Worm (Caenorhabditis elegans) whole organism, late embryonic: ENCODE data around the gene col-177.

Experiments used
- C08G9.2 ChIP-seq: sonication (generic microtip); optimal IDR thresholded peaks from 2 replicates; lab custom pipeline; 2016; ENCODE audit warnings: mild to moderate bottlenecking, missing genetic modification characterization, moderate library complexity, missing compliant biosample characterization
- F13H6.1 ChIP-seq: sonication (generic microtip); optimal IDR thresholded peaks from 2 replicates; lab custom pipeline; 2016; ENCODE audit warnings: missing genetic modification characterization, missing compliant biosample characterization
- K02D7.2 ChIP-seq: sonication (generic microtip); optimal IDR thresholded peaks from 2 replicates; lab custom pipeline; 2017; ENCODE audit warnings: mild to moderate bottlenecking, missing genetic modification characterization, missing compliant biosample characterization
- Y22D7AL.16 ChIP-seq: sonication (generic microtip); optimal IDR thresholded peaks from 2 replicates; lab custom pipeline; 2016; ENCODE audit warnings: missing genetic modification characterization, missing compliant biosample characterization
- ama-1 ChIP-seq: fragments of 150-350 bp; optimal IDR thresholded peaks from 2 replicates; lab custom pipeline; 2014
- ceh-18 ChIP-seq: sonication (generic microtip); optimal IDR thresholded peaks from 2 replicates; lab custom pipeline; 2016; ENCODE audit warnings: missing genetic modification characterization, missing compliant biosample characterization
- ceh-19 ChIP-seq: fragments of 200-800 bp; sonication (Bioruptor generic); optimal IDR thresholded peaks from 2 replicates; lab custom pipeline; 2018; ENCODE audit warnings: mild to moderate bottlenecking, missing genetic modification characterization, missing compliant biosample characterization
- ceh-24 ChIP-seq: sonication (generic microtip); optimal IDR thresholded peaks from 2 replicates; lab custom pipeline; 2016; ENCODE audit warnings: mild to moderate bottlenecking, missing genetic modification characterization, missing compliant biosample characterization
- ceh-30 ChIP-seq: fragments of 150-350 bp; optimal IDR thresholded peaks from 2 replicates; lab custom pipeline; 2014; ENCODE audit warnings: missing biosample characterization, missing genetic modification characterization
- ceh-34 ChIP-seq: sonication (generic microtip); optimal IDR thresholded peaks from 2 replicates; lab custom pipeline; 2016; ENCODE audit warnings: mild to moderate bottlenecking, missing genetic modification characterization, missing compliant biosample characterization
- ceh-9 ChIP-seq: sonication (generic microtip); optimal IDR thresholded peaks from 2 replicates; lab custom pipeline; 2016; ENCODE audit warnings: mild to moderate bottlenecking, missing genetic modification characterization, inconsistent platforms, missing compliant biosample characterization
- che-1 ChIP-seq: sonication (generic microtip); optimal IDR thresholded peaks from 2 replicates; lab custom pipeline; 2016; ENCODE audit warnings: mild to moderate bottlenecking, missing genetic modification characterization, missing compliant biosample characterization
- dve-1 ChIP-seq: sonication (generic microtip); optimal IDR thresholded peaks from 2 replicates; lab custom pipeline; 2017; ENCODE audit warnings: antibody characterized with exemption, mild to moderate bottlenecking, missing genetic modification characterization, missing compliant biosample characterization
- ets-4 ChIP-seq: sonication (generic microtip); optimal IDR thresholded peaks from 2 replicates; lab custom pipeline; 2016; ENCODE audit warnings: missing genetic modification characterization, missing compliant biosample characterization
- fax-1 ChIP-seq: sonication (generic microtip); optimal IDR thresholded peaks from 2 replicates; lab custom pipeline; 2016; ENCODE audit warnings: missing genotype, missing genetic modification characterization, missing compliant biosample characterization
- hlh-13 ChIP-seq: fragments of 200-800 bp; sonication (Bioruptor generic); optimal IDR thresholded peaks from 2 replicates; lab custom pipeline; 2018; ENCODE audit warnings: mild to moderate bottlenecking, missing genetic modification characterization, missing compliant biosample characterization
- hlh-15 ChIP-seq: sonication (generic microtip); optimal IDR thresholded peaks from 2 replicates; lab custom pipeline; 2016; ENCODE audit warnings: missing genetic modification characterization, missing compliant biosample characterization
- hlh-6 ChIP-seq: sonication (generic microtip); optimal IDR thresholded peaks from 2 replicates; lab custom pipeline; 2016; ENCODE audit warnings: missing genotype, missing genetic modification characterization, missing compliant biosample characterization
- lin-11 ChIP-seq: fragments of 200-800 bp; sonication (Bioruptor generic); optimal IDR thresholded peaks from 2 replicates; lab custom pipeline; 2018; ENCODE audit warnings: mild to moderate bottlenecking, missing genetic modification characterization, missing compliant biosample characterization
- mec-3 ChIP-seq: sonication (generic microtip); optimal IDR thresholded peaks from 2 replicates; lab custom pipeline; 2016; ENCODE audit warnings: borderline replicate concordance, missing genetic modification characterization, missing compliant biosample characterization
- nfya-1 ChIP-seq: sonication (generic microtip); optimal IDR thresholded peaks from 2 replicates; lab custom pipeline; 2017; ENCODE audit warnings: missing genetic modification characterization, mild to moderate bottlenecking, missing compliant biosample characterization, antibody characterized with exemption, moderate library complexity
- nhr-11 ChIP-seq: fragments of 150-350 bp; optimal IDR thresholded peaks from 2 replicates; lab custom pipeline; 2014; ENCODE audit warnings: missing biosample characterization, missing genetic modification characterization
- nhr-232 ChIP-seq: sonication (generic microtip); optimal IDR thresholded peaks from 2 replicates; lab custom pipeline; 2016; ENCODE audit warnings: missing genetic modification characterization, missing compliant biosample characterization
- odd-2 ChIP-seq: sonication (generic microtip); optimal IDR thresholded peaks from 2 replicates; lab custom pipeline; 2017; ENCODE audit warnings: antibody characterized with exemption, mild to moderate bottlenecking, missing genetic modification characterization, missing compliant biosample characterization
- pax-1 ChIP-seq: fragments of 150-350 bp; optimal IDR thresholded peaks from 2 replicates; lab custom pipeline; 2014; ENCODE audit warnings: missing biosample characterization, missing genetic modification characterization
- pha-2 ChIP-seq: sonication (generic microtip); optimal IDR thresholded peaks from 2 replicates; lab custom pipeline; 2017; ENCODE audit warnings: mild to moderate bottlenecking, missing genetic modification characterization, missing compliant biosample characterization
- pros-1 ChIP-seq: fragments of 150-350 bp; optimal IDR thresholded peaks from 2 replicates; lab custom pipeline; 2014; ENCODE audit warnings: missing biosample characterization, missing genetic modification reagents, missing genetic modification characterization
- sdc-2 ChIP-seq: sonication (generic microtip); optimal IDR thresholded peaks from 2 replicates; lab custom pipeline; 2016; ENCODE audit warnings: missing genotype, missing genetic modification characterization, missing compliant biosample characterization
- syd-9 ChIP-seq: sonication (generic microtip); optimal IDR thresholded peaks from 2 replicates; lab custom pipeline; 2016; ENCODE audit warnings: mild to moderate bottlenecking, missing genetic modification characterization, moderate library complexity, missing compliant biosample characterization
- tbx-7 ChIP-seq: sonication (generic microtip); optimal IDR thresholded peaks from 2 replicates; lab custom pipeline; 2016; ENCODE audit warnings: missing genotype, missing genetic modification characterization, missing compliant biosample characterization
- ttx-3 ChIP-seq: sonication (generic microtip); optimal IDR thresholded peaks from 2 replicates; lab custom pipeline; 2016; ENCODE audit warnings: missing genetic modification reagents, missing genetic modification characterization, missing compliant biosample characterization
- unc-42 ChIP-seq: sonication (generic microtip); optimal IDR thresholded peaks from 2 replicates; lab custom pipeline; 2016; ENCODE audit warnings: missing genotype, missing genetic modification characterization, missing compliant biosample characterization
- unc-55 ChIP-seq: sonication (generic microtip); optimal IDR thresholded peaks from 2 replicates; lab custom pipeline; 2017; ENCODE audit warnings: missing biosample characterization, missing genetic modification reagents, missing genetic modification characterization
- unc-86 ChIP-seq: sonication (generic microtip); optimal IDR thresholded peaks from 2 replicates; lab custom pipeline; 2016; ENCODE audit warnings: missing genetic modification characterization, missing compliant biosample characterization
- zip-5 ChIP-seq: sonication (generic microtip); optimal IDR thresholded peaks from 2 replicates; lab custom pipeline; 2016; ENCODE audit warnings: missing genetic modification characterization, missing compliant biosample characterization

The col-177 gene

ce11 chrX:10990159-10990854, 11.3 kb downstream of the col-177 start (continued):
- TF ChIP-seq odd-2, result no peak
- TF ChIP-seq nhr-11 (tag; lab: Kevin White, UChicago), result no peak
- TF ChIP-seq ceh-18 (tag; lab: Kevin White, UChicago), result no peak
- TF ChIP-seq ets-4 (tag; lab: Kevin White, UChicago), result no peak
- TF ChIP-seq unc-42 (tag; lab: Kevin White, UChicago), result no peak
- no peak for TF ChIP-seq ama-1 (lab: Kevin White, UChicago)
- TF ChIP-seq nhr-232 (tag; lab: Kevin White, UChicago), result no peak
- no peak for TF ChIP-seq unc-55
- TF ChIP-seq dve-1, result no peak
- TF ChIP-seq pax-1 (tag; lab: Kevin White, UChicago), result no peak
- TF ChIP-seq ceh-9, result no peak
- TF ChIP-seq hlh-6, result no peak
- TF ChIP-seq syd-9 (tag; lab: Kevin White, UChicago), result peak; percentile 14
- TF ChIP-seq che-1 (tag; lab: Kevin White, UChicago), result no peak
- TF ChIP-seq pros-1 (tag; lab: Kevin White, UChicago), result no peak
- no peak for TF ChIP-seq mec-3 (tag; lab: Kevin White, UChicago)
- no peak for TF ChIP-seq C08G9.2 (tag; lab: Kevin White, UChicago)

DNA sequence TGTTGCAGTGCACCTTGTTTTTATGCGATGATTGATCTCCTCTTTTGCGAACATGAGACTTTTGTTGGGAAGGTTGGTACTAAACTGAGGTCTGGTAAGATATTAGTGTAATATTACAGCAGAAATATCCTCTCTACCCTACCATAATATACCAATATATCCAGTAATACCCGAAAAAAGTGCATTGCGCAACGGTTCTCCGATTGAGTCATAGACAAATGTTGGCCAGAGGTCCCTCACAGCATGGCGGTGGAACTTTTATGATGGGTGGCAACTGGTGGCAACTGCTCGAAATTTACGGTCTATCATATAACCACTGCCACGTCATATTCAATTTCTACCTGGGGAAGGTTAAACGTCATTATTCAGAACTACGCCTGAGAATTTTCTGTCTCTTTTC, 12.4 kb downstream of the col-177 start:
- no peak for TF ChIP-seq zip-5 (tag; lab: Kevin White, UChicago)
- no peak for TF ChIP-seq C08G9.2 (tag; lab: Kevin White, UChicago)
- TF ChIP-seq che-1 (tag; lab: Kevin White, UChicago), result no peak
- TF ChIP-seq ama-1 (lab: Kevin White, UChicago), result no peak
- TF ChIP-seq sdc-2 (tag; lab: Kevin White, UChicago), result no peak
- TF ChIP-seq unc-86 (tag; lab: Kevin White, UChicago), result no peak

ce11 chrX:10982051-10982450, 19.6 kb downstream of the col-177 start, which contains the start of gene ver-4:
ver-4 (plus strand) TSS chrX:10982351.
- no peak for TF ChIP-seq hlh-6

ce11 chrX:10981374-10981773, 20.3 kb downstream of the col-177 start:
- TF ChIP-seq unc-86 (tag; lab: Kevin White, UChicago) (no peak), hlh-6 (no peak), hlh-13 (GFP tag; lab: Kevin White, UChicago) (no peak), lin-11 (tag; lab: Kevin White, UChicago) (no peak), ttx-3 (tag; lab: Kevin White, UChicago) (no peak), fax-1 (no peak), pha-2 (tag; lab: Kevin White, UChicago) (no peak), pros-1 (tag; lab: Kevin White, UChicago) (no peak), che-1 (tag; lab: Kevin White, UChicago) (no peak), hlh-15 (tag; lab: Kevin White, UChicago) (no peak)

ce11 chrX:10979186-10979585, 22.5 kb downstream of the col-177 start, which contains the start of gene pxn-2:
pxn-2 (minus strand) TSS chrX:10979286.
- TF ChIP-seq ceh-30 (no peak), Y22D7AL.16 (tag; lab: Kevin White, UChicago) (no peak), ceh-34 (tag; lab: Kevin White, UChicago) (no peak), ceh-24 (no peak), tbx-7 (tag; lab: Kevin White, UChicago) (no peak), F13H6.1 (tag; lab: Kevin White, UChicago) (no peak), nfya-1 (no peak), ceh-19 (no peak), syd-9 (tag; lab: Kevin White, UChicago) (no peak), hlh-13 (GFP tag; lab: Kevin White, UChicago) (no peak), K02D7.2 (no peak)
